Worm (Caenorhabditis elegans): Measurements from ENCODE around the gene F25B5.6.
A peak's percentile ranks its signal among the peaks of the same experiment; 100 is the strongest.

The F25B5.6 gene

ce11 chrIII:5934138-5934658, 14.3 kb downstream of the F25B5.6 start:
- TF ChIP-seq flt-1 (GFP tag; IDR thresholded peaks at IDR 0.05), result no peak
- no peak for TF ChIP-seq ztf-29 (GFP tag; IDR thresholded peaks at IDR 0.05)
- no peak for TF ChIP-seq ztf-23 (GFP tag; IDR thresholded peaks at IDR 0.05)
- no peak for TF ChIP-seq cog-1 (tag; optimal IDR thresholded peaks at IDR 0.05)
- no peak for TF ChIP-seq tab-1 (GFP tag; IDR thresholded peaks at IDR 0.05)
- no peak for TF ChIP-seq klf-2 (GFP tag; conservative IDR thresholded peaks at IDR 0.05)
- TF ChIP-seq T22C8.4 (GFP tag; IDR thresholded peaks at IDR 0.05), result no peak
- no peak for TF ChIP-seq ref-1 (GFP tag; conservative IDR thresholded peaks at IDR 0.05)
- TF ChIP-seq med-1 (GFP tag; optimal IDR thresholded peaks at IDR 0.05; ENCODE audit: insufficient read depth), result no peak

- no peak for TF ChIP-seq ztf-23 (GFP tag; IDR thresholded peaks at IDR 0.05)
- TF ChIP-seq klf-2 (GFP tag; conservative IDR thresholded peaks at IDR 0.05), result no peak
- TF ChIP-seq ztf-29 (GFP tag; IDR thresholded peaks at IDR 0.05), result no peak
- TF ChIP-seq tab-1 (GFP tag; IDR thresholded peaks at IDR 0.05), result no peak
- no peak for TF ChIP-seq T22C8.4 (GFP tag; IDR thresholded peaks at IDR 0.05)
- TF ChIP-seq flt-1 (GFP tag; IDR thresholded peaks at IDR 0.05), result no peak
- no peak for TF ChIP-seq med-1 (GFP tag; optimal IDR thresholded peaks at IDR 0.05; ENCODE audit: insufficient read depth)
- TF ChIP-seq ref-1 (GFP tag; conservative IDR thresholded peaks at IDR 0.05), result no peak
- no peak for TF ChIP-seq cog-1 (tag; optimal IDR thresholded peaks at IDR 0.05)
Measured at ce11 chrIII:5932853-5933252, 15.7 kb downstream of the F25B5.6 start, which contains the start of gene zmp-1. zmp-1 (minus strand) TSS chrIII:5932953.

ce11 chrIII:5931433-5931994, 17.0 kb downstream of the F25B5.6 start, which contains the start of gene EGAP1.5:
EGAP1.5 (plus strand) TSS chrIII:5931721.
- TF ChIP-seq cog-1 (tag; optimal IDR thresholded peaks at IDR 0.05) (no peak), tab-1 (GFP tag; IDR thresholded peaks at IDR 0.05) (0 out of 2 replicates have a peak, but pooled peaks have one; percentile 23)

- TF ChIP-seq ref-1 (GFP tag; conservative IDR thresholded peaks at IDR 0.05), result no peak
- TF ChIP-seq flt-1 (GFP tag; IDR thresholded peaks at IDR 0.05), result no peak
- TF ChIP-seq tab-1 (GFP tag; IDR thresholded peaks at IDR 0.05), result no peak
- no peak for TF ChIP-seq T22C8.4 (GFP tag; IDR thresholded peaks at IDR 0.05)
- no peak for TF ChIP-seq cog-1 (tag; optimal IDR thresholded peaks at IDR 0.05)
- no peak for TF ChIP-seq klf-2 (GFP tag; conservative IDR thresholded peaks at IDR 0.05)
- TF ChIP-seq ztf-23 (GFP tag; IDR thresholded peaks at IDR 0.05), result no peak
- no peak for TF ChIP-seq ztf-29 (GFP tag; IDR thresholded peaks at IDR 0.05)
- no peak for TF ChIP-seq med-1 (GFP tag; optimal IDR thresholded peaks at IDR 0.05; ENCODE audit: insufficient read depth)
Measured at ce11 chrIII:5930659-5931058, 17.9 kb downstream of the F25B5.6 start.

ce11 chrIII:5925724-5926123, 22.8 kb downstream of the F25B5.6 start, which contains the start of the genes dnc-2 and bcl-7:
dnc-2 (minus strand) TSS chrIII:5925756.
bcl-7 (plus strand) TSS chrIII:5926086.
- TF ChIP-seq klf-2 (GFP tag; conservative IDR thresholded peaks at IDR 0.05) (no peak), ztf-23 (GFP tag; IDR thresholded peaks at IDR 0.05) (no peak)

ce11 chrIII:5922236-5922635, 26.3 kb downstream of the F25B5.6 start:
- TF ChIP-seq med-1 (GFP tag; optimal IDR thresholded peaks at IDR 0.05; ENCODE audit: insufficient read depth) (no peak), klf-2 (GFP tag; conservative IDR thresholded peaks at IDR 0.05) (no peak), ztf-23 (GFP tag; IDR thresholded peaks at IDR 0.05) (no peak), flt-1 (GFP tag; IDR thresholded peaks at IDR 0.05) (no peak), T22C8.4 (GFP tag; IDR thresholded peaks at IDR 0.05) (no peak), ref-1 (GFP tag; conservative IDR thresholded peaks at IDR 0.05) (no peak), ztf-29 (GFP tag; IDR thresholded peaks at IDR 0.05) (no peak), cog-1 (tag; optimal IDR thresholded peaks at IDR 0.05) (no peak), tab-1 (GFP tag; IDR thresholded peaks at IDR 0.05) (no peak)

- TF ChIP-seq cog-1 (tag; optimal IDR thresholded peaks at IDR 0.05), result no peak
- no peak for TF ChIP-seq med-1 (GFP tag; optimal IDR thresholded peaks at IDR 0.05; ENCODE audit: insufficient read depth)
- no peak for TF ChIP-seq ztf-23 (GFP tag; IDR thresholded peaks at IDR 0.05)
- TF ChIP-seq flt-1 (GFP tag; IDR thresholded peaks at IDR 0.05), result no peak
- no peak for TF ChIP-seq ztf-29 (GFP tag; IDR thresholded peaks at IDR 0.05)
- no peak for TF ChIP-seq tab-1 (GFP tag; IDR thresholded peaks at IDR 0.05)
- no peak for TF ChIP-seq ref-1 (GFP tag; conservative IDR thresholded peaks at IDR 0.05)
- no peak for TF ChIP-seq klf-2 (GFP tag; conservative IDR thresholded peaks at IDR 0.05)
- no peak for TF ChIP-seq T22C8.4 (GFP tag; IDR thresholded peaks at IDR 0.05)
Measured at ce11 chrIII:5921067-5921678, 27.4 kb downstream of the F25B5.6 start.

ce11 chrIII:5919799-5920387, 28.6 kb downstream of the F25B5.6 start, which contains the start of the genes tdo-2 and C28H8.2:
tdo-2 (minus strand) TSS chrIII:5919955.
C28H8.2 (plus strand) TSS chrIII:5920322.
- TF ChIP-seq cog-1 (tag; optimal IDR thresholded peaks at IDR 0.05) (no peak), ztf-23 (GFP tag; IDR thresholded peaks at IDR 0.05) (no peak), ref-1 (GFP tag; conservative IDR thresholded peaks at IDR 0.05) (no peak)

ce11 chrIII:5917365-5917958, 31.1 kb downstream of the F25B5.6 start:
- TF ChIP-seq ref-1 (GFP tag; conservative IDR thresholded peaks at IDR 0.05), result no peak
- TF ChIP-seq ztf-29 (GFP tag; IDR thresholded peaks at IDR 0.05), result no peak
- no peak for TF ChIP-seq flt-1 (GFP tag; IDR thresholded peaks at IDR 0.05)
- no peak for TF ChIP-seq klf-2 (GFP tag; conservative IDR thresholded peaks at IDR 0.05)
- no peak for TF ChIP-seq ztf-23 (GFP tag; IDR thresholded peaks at IDR 0.05)
- no peak for TF ChIP-seq cog-1 (tag; optimal IDR thresholded peaks at IDR 0.05)
- TF ChIP-seq med-1 (GFP tag; optimal IDR thresholded peaks at IDR 0.05; ENCODE audit: insufficient read depth), result no peak
- TF ChIP-seq T22C8.4 (GFP tag; IDR thresholded peaks at IDR 0.05), result no peak
- no peak for TF ChIP-seq tab-1 (GFP tag; IDR thresholded peaks at IDR 0.05)

Measured in whole organism, midembryonic.